Worm (Caenorhabditis elegans): ENCODE measurements around the gene T24H7.9.
A peak's percentile ranks its signal among the peaks of the same experiment; 100 is the strongest.

The T24H7.9 gene

ce11 chrII:6196875-6197274 is 38.4 kb downstream of the T24H7.9 start, which contains the start of the genes rbmx-2 and C30B5.2:
Gene rbmx-2 (minus strand): TSS chrII:6196948.
Gene C30B5.2 (plus strand): TSS chrII:6197180.
- TF ChIP-seq lin-15B (tag; optimal IDR thresholded peaks at IDR 0.05) (peak; percentile 16), ama-1 (optimal IDR thresholded peaks at IDR 0.05) (no peak), skn-1 (tag; optimal IDR thresholded peaks at IDR 0.05) (no peak), ceh-82 (tag; optimal IDR thresholded peaks at IDR 0.05) (no peak), lin-39 (tag; optimal IDR thresholded peaks at IDR 0.05) (peak; percentile 44), aly-2 (tag; optimal IDR thresholded peaks at IDR 0.05) (no peak), elt-3 (tag; optimal IDR thresholded peaks at IDR 0.05) (no peak), nfya-1 (tag; optimal IDR thresholded peaks at IDR 0.05; ENCODE audit: insufficient read depth) (no peak), nhr-67 (tag; optimal IDR thresholded peaks at IDR 0.05) (no peak), ZK546.5 (tag; optimal IDR thresholded peaks at IDR 0.05) (no peak), elt-1 (tag; optimal IDR thresholded peaks at IDR 0.05) (no peak), mml-1 (tag; optimal IDR thresholded peaks at IDR 0.05) (no peak), ztf-11 (tag; optimal IDR thresholded peaks at IDR 0.05) (no peak), nhr-25 (tag; optimal IDR thresholded peaks at IDR 0.05) (peak; percentile 28), egl-5 (tag; optimal IDR thresholded peaks at IDR 0.05) (no peak), snpc-4 (tag; optimal IDR thresholded peaks at IDR 0.05) (no peak), sea-2 (GFP tag; optimal IDR thresholded peaks at IDR 0.05) (peak; percentile 15), fkh-2 (tag; optimal IDR thresholded peaks at IDR 0.05) (no peak), pqm-1 (tag; optimal IDR thresholded peaks at IDR 0.05) (no peak), nhr-237 (tag; optimal IDR thresholded peaks at IDR 0.05) (no peak), hmg-11 (tag; optimal IDR thresholded peaks at IDR 0.05) (peak; percentile 79), unc-39 (tag; optimal IDR thresholded peaks at IDR 0.05) (no peak), pha-4 (tag; optimal IDR thresholded peaks at IDR 0.05) (no peak), jun-1 (tag; optimal IDR thresholded peaks at IDR 0.05) (no peak), zag-1 (tag; optimal IDR thresholded peaks at IDR 0.05) (no peak), R02D3.7 (tag; optimal IDR thresholded peaks at IDR 0.05) (no peak), daf-12 (tag; optimal IDR thresholded peaks at IDR 0.05) (no peak), ceh-16 (tag; optimal IDR thresholded peaks at IDR 0.05) (no peak), nhr-28 (tag; optimal IDR thresholded peaks at IDR 0.05) (no peak), unc-62 (GFP tag; optimal IDR thresholded peaks at IDR 0.05) (no peak), elt-2 (tag; optimal IDR thresholded peaks at IDR 0.05) (no peak), ceh-28 (tag; optimal IDR thresholded peaks at IDR 0.05) (no peak), nhr-77 (tag; optimal IDR thresholded peaks at IDR 0.05) (no peak), nhr-11 (tag; optimal IDR thresholded peaks at IDR 0.05) (no peak), fos-1 (tag; optimal IDR thresholded peaks at IDR 0.05) (no peak), nhr-23 (tag; optimal IDR thresholded peaks at IDR 0.05) (no peak), nhr-76 (tag; optimal IDR thresholded peaks at IDR 0.05) (no peak), eor-1 (tag; optimal IDR thresholded peaks at IDR 0.05) (no peak), lsy-12 (tag; optimal IDR thresholded peaks at IDR 0.05) (no peak), ceh-9 (tag; optimal IDR thresholded peaks at IDR 0.05) (no peak), mdl-1 (tag; optimal IDR thresholded peaks at IDR 0.05) (no peak), nhr-43 (tag; optimal IDR thresholded peaks at IDR 0.05; ENCODE audit: poor library complexity, severe bottlenecking) (peak; percentile 8), tbx-2 (tag; optimal IDR thresholded peaks at IDR 0.05) (no peak), nhr-12 (tag; optimal IDR thresholded peaks at IDR 0.05) (no peak), fkh-10 (GFP tag; optimal IDR thresholded peaks at IDR 0.05) (no peak), ztf-4 (tag; optimal IDR thresholded peaks at IDR 0.05) (no peak), egl-27 (tag; optimal IDR thresholded peaks at IDR 0.05) (no peak)

- no peak for TF ChIP-seq snpc-4 (tag; optimal IDR thresholded peaks at IDR 0.05)
- no peak for TF ChIP-seq lin-39 (tag; optimal IDR thresholded peaks at IDR 0.05)
- no peak for TF ChIP-seq ceh-16 (tag; optimal IDR thresholded peaks at IDR 0.05)
These were observed 42.8 kb downstream of the T24H7.9 start, which contains the start of gene cpb-2 for ce11 chrII:6192484-6192883. Gene cpb-2 (plus strand): TSS chrII:6192784.

Measured in whole organism, L3 larva.